Fruit fly (Drosophila melanogaster): Measurements from ENCODE around the gene sa.

sa gene

dm6 chr3L:21417884-21418536, 11.5 kb upstream of the sa start:
- TF ChIP-seq h (optimal IDR thresholded peaks at IDR 0.05) = no peak
- TF ChIP-seq psq (optimal IDR thresholded peaks at IDR 0.05) = no peak
- no peak for TF ChIP-seq Myc (optimal IDR thresholded peaks at IDR 0.05)
- no peak for TF ChIP-seq ttk (optimal IDR thresholded peaks at IDR 0.05)
- no peak for TF ChIP-seq insv (optimal IDR thresholded peaks at IDR 0.05)
- TF ChIP-seq Sin3A (optimal IDR thresholded peaks at IDR 0.05) = no peak

DNA sequence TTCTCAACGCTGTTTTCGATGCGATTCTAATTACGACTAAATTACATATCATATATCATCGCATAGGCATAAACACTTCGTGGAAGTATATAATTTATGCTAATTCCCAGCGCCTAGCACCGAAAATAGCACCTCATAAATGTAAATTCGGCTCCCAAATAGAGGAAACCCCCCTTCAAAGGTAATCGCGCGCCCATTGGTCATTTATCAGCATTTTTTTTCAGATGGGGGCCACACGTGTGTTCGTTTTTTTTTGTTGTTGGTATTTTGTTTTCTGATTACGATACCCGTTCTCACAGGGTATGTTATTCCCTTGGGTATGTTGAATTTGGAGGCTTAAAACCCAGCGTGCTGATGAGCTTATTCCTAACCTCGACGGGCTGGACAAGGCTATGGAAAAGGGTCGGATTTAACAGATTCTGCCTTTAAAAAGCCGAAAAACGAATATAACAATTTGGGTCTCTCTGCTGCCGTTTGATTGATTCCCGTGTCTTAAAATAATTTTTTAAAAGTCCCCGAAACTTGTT, 10.4 kb upstream of the sa start:
- TF ChIP-seq Sin3A (optimal IDR thresholded peaks at IDR 0.05) (no peak), psq (optimal IDR thresholded peaks at IDR 0.05) (no peak), ttk (optimal IDR thresholded peaks at IDR 0.05) (no peak), h (optimal IDR thresholded peaks at IDR 0.05) (no peak), Myc (optimal IDR thresholded peaks at IDR 0.05) (no peak), insv (optimal IDR thresholded peaks at IDR 0.05) (no peak)

DNA sequence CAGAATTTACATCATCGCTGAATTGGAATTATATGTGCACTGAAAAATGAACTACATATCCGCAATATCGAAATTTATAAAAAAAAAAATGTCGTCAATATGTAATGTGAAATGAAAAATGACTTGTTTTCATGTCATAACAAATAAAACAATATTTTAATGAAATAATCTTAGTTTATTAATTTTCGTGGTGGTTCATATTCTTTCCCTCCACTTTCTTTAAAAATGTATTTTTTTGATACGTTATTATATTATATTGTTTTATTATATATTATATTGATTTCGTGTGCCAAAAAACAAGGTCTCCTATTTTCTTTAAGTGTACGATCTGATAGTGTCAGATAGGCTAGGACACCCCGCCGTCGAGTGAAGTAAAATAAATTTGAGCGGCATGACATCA, 7.8 kb upstream of the sa start:
- TF ChIP-seq h (optimal IDR thresholded peaks at IDR 0.05) (no peak), Sin3A (optimal IDR thresholded peaks at IDR 0.05) (no peak), ttk (optimal IDR thresholded peaks at IDR 0.05) (no peak), psq (optimal IDR thresholded peaks at IDR 0.05) (no peak), Myc (optimal IDR thresholded peaks at IDR 0.05) (no peak), insv (optimal IDR thresholded peaks at IDR 0.05) (no peak)

- TF ChIP-seq Myc (optimal IDR thresholded peaks at IDR 0.05) (no peak), ttk (optimal IDR thresholded peaks at IDR 0.05) (no peak), insv (optimal IDR thresholded peaks at IDR 0.05) (no peak)
Observed at dm6 chr3L:21412140-21412539, 5.6 kb upstream of the sa start.

dm6 chr3L:21402552-21402951, 4.0 kb downstream of the sa start:
- TF ChIP-seq Sin3A (optimal IDR thresholded peaks at IDR 0.05) (no peak), insv (optimal IDR thresholded peaks at IDR 0.05) (no peak), ttk (optimal IDR thresholded peaks at IDR 0.05) (no peak), h (optimal IDR thresholded peaks at IDR 0.05) (no peak), Myc (optimal IDR thresholded peaks at IDR 0.05) (no peak), psq (optimal IDR thresholded peaks at IDR 0.05) (no peak)

- TF ChIP-seq Myc (optimal IDR thresholded peaks at IDR 0.05) (no peak), h (optimal IDR thresholded peaks at IDR 0.05) (no peak), Sin3A (optimal IDR thresholded peaks at IDR 0.05) (no peak), insv (optimal IDR thresholded peaks at IDR 0.05) (no peak), psq (optimal IDR thresholded peaks at IDR 0.05) (no peak), ttk (optimal IDR thresholded peaks at IDR 0.05) (no peak)
Observed at dm6 chr3L:21400206-21400605, 6.3 kb downstream of the sa start.

DNA sequence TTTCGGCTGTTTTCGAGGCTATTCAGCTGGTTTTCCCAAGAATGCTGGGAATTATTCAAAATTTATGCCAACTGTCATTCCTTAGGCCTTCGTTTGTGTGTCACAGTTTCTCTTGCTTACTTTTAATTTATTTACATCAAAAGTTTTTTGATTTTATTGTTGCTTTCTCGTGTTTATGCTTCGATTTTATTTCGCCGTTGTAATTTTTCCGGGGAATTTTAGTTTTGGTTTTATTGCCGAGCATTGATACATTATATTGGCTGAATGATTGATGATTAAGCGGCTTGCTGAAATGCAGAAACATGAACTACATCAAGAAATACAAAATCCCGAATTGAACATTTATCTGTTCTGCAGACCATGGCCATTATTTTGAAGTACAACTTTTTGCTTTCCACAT, 8.4 kb downstream of the sa start:
- no peak for TF ChIP-seq ttk (optimal IDR thresholded peaks at IDR 0.05)
- TF ChIP-seq psq (optimal IDR thresholded peaks at IDR 0.05) = no peak
- TF ChIP-seq Myc (optimal IDR thresholded peaks at IDR 0.05) = no peak
- TF ChIP-seq Sin3A (optimal IDR thresholded peaks at IDR 0.05) = no peak
- no peak for TF ChIP-seq insv (optimal IDR thresholded peaks at IDR 0.05)
- no peak for TF ChIP-seq h (optimal IDR thresholded peaks at IDR 0.05)

dm6 chr3L:21390431-21390830, 16.1 kb downstream of the sa start:
- TF ChIP-seq insv (optimal IDR thresholded peaks at IDR 0.05) = no peak
- TF ChIP-seq ttk (optimal IDR thresholded peaks at IDR 0.05) = no peak
- TF ChIP-seq Myc (optimal IDR thresholded peaks at IDR 0.05) = no peak
- TF ChIP-seq Sin3A (optimal IDR thresholded peaks at IDR 0.05) = no peak
- TF ChIP-seq psq (optimal IDR thresholded peaks at IDR 0.05) = no peak
- no peak for TF ChIP-seq h (optimal IDR thresholded peaks at IDR 0.05)

DNA sequence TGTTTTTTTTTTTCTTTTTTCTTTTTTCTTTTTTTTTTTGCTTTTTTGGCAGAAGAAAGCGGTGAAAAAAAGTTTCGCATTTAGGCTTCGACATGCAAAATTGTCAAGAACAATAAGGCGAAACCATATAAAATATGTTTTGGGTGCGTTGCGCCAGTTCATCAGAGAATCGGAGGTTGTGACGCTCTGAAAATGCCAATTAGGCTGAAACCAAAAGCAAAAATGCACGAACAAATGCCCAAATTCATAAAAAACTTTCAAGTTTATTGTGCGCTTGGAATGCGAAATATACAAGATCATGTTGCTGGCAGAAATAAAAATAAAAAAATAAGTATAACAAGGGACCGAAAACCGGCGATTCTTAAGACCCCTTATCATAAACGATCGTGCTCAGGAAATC, 16.8 kb downstream of the sa start:
- no peak for TF ChIP-seq Sin3A (optimal IDR thresholded peaks at IDR 0.05)

DNA sequence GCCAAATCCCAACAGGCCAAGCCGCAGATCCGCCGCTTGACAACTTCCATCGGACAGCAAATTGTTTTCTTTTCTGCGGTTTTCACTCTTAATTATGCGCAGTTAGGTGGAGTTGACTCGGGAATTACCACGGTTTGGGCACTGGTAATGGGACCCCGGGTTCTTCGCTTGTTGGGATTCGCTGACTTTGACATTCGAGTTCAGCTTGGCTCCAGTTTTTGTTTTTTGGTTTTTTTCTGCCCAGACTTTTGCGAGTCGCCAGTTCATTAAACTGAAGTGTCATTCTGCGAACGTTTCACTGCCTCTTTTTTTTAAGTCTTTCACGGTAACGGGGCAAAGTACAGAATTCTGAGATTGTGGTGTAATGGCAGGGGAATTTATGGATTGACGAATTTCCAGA, 17.7 kb downstream of the sa start:
- TF ChIP-seq h (optimal IDR thresholded peaks at IDR 0.05) = no peak
- no peak for TF ChIP-seq Sin3A (optimal IDR thresholded peaks at IDR 0.05)
- no peak for TF ChIP-seq Myc (optimal IDR thresholded peaks at IDR 0.05)
- TF ChIP-seq psq (optimal IDR thresholded peaks at IDR 0.05) = no peak

- TF ChIP-seq Sin3A (optimal IDR thresholded peaks at IDR 0.05) = no peak
- TF ChIP-seq Myc (optimal IDR thresholded peaks at IDR 0.05) = no peak
- TF ChIP-seq psq (optimal IDR thresholded peaks at IDR 0.05) = no peak
- TF ChIP-seq ttk (optimal IDR thresholded peaks at IDR 0.05) = no peak
- no peak for TF ChIP-seq insv (optimal IDR thresholded peaks at IDR 0.05)
- TF ChIP-seq h (optimal IDR thresholded peaks at IDR 0.05) = no peak
Observed at dm6 chr3L:21386917-21387316, 19.6 kb downstream of the sa start.

dm6 chr3L:21385699-21386098, 20.8 kb downstream of the sa start:
- TF ChIP-seq Sin3A (optimal IDR thresholded peaks at IDR 0.05) = no peak

DNA sequence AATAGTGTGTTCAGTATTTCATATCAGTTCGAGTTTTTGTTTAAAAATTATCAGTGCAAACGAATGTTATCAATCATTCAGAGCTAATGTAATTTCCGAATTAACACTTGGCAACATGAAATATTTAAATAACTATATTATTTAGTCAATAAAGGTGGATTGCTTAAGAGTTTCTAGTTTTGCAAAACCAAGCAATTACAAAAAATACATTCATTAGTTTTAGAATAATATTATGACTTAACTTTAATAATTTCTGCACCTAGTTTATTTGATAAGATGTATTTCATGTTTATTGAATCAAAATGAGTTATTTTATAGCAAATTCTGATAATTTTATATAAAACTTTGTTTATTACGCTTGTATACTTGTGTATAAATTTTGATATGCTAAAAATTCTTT, 23.1 kb downstream of the sa start:
- no peak for TF ChIP-seq psq (optimal IDR thresholded peaks at IDR 0.05)

DNA sequence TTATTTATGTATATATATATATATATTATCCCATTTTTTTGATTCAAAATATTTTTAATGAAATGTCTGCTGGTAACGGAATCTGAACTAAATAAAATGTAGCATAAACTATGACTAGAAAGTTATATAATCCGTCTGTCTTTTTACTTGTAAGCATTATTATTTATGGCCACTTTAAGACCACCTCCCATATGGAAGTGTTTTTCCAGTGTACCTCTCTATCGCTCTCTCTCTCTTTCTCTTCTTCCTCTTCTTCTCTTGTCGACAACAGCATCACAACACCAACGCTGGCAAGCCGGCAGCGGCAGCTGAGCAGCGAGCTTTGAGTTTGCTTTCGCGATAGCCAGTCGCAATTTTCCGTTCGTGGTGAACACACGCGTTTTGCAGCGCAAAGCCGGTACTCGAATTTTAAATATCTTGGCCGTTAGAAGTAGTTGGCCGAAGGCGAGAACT, 24.4 kb downstream of the sa start, which contains the start of gene rgn:
rgn (plus strand) TSS at position 344 of the 453 bp plus-strand sequence.
- no peak for TF ChIP-seq h (optimal IDR thresholded peaks at IDR 0.05)
- no peak for TF ChIP-seq Myc (optimal IDR thresholded peaks at IDR 0.05)
- TF ChIP-seq Sin3A (optimal IDR thresholded peaks at IDR 0.05) = no peak
- TF ChIP-seq psq (optimal IDR thresholded peaks at IDR 0.05) = no peak
- TF ChIP-seq insv (optimal IDR thresholded peaks at IDR 0.05) = no peak
- no peak for TF ChIP-seq ttk (optimal IDR thresholded peaks at IDR 0.05)

All from Kc167 (cell line).